Worm (Caenorhabditis elegans) whole organism, mixed stage, embryonic: ENCODE data around the gene T16D1.1.

Source experiments
- M03D4.4 ChIP-seq: sonication (generic microtip); optimal IDR thresholded peaks from 2 replicates; lab custom pipeline; 2017; ENCODE audit warnings: mild to moderate bottlenecking, missing genetic modification characterization, missing compliant biosample characterization
- bed-3 ChIP-seq: fragments of 200-800 bp; sonication (Bioruptor generic); optimal IDR thresholded peaks from 3 replicates; lab custom pipeline; 2018; ENCODE audit warnings: mild to moderate bottlenecking, missing genetic modification characterization, moderate library complexity, missing compliant biosample characterization
- blmp-1 ChIP-seq: fragments of 150-350 bp; optimal IDR thresholded peaks from 2 replicates; lab custom pipeline; 2014; ENCODE audit warnings: missing biosample characterization, missing genetic modification characterization
- ceh-39 ChIP-seq: fragments of 150-350 bp; optimal IDR thresholded peaks from 2 replicates; lab custom pipeline; 2014; ENCODE audit warnings: missing biosample characterization, missing genetic modification characterization
- ceh-43 ChIP-seq: fragments of 200-800 bp; sonication (Bioruptor generic); optimal IDR thresholded peaks from 2 replicates; lab custom pipeline; 2018; ENCODE audit warnings: mild to moderate bottlenecking, missing genetic modification characterization, moderate library complexity, missing compliant biosample characterization
- ceh-83 ChIP-seq: fragments of 200-800 bp; sonication (Bioruptor generic); optimal IDR thresholded peaks from 2 replicates; lab custom pipeline; 2018; ENCODE audit warnings: mild to moderate bottlenecking, missing genetic modification characterization, missing compliant biosample characterization
- ces-1 ChIP-seq: fragments of 150-350 bp; optimal IDR thresholded peaks from 2 replicates; lab custom pipeline; 2014; ENCODE audit warnings: missing biosample characterization, missing genetic modification reagents, missing genetic modification characterization
- cnd-1 ChIP-seq: fragments of 200-800 bp; sonication (Bioruptor generic); optimal IDR thresholded peaks from 2 replicates; lab custom pipeline; 2018; ENCODE audit warnings: mild to moderate bottlenecking, missing genetic modification characterization, missing compliant biosample characterization
- drap-1 ChIP-seq: fragments of 200-800 bp; sonication (Bioruptor generic); optimal IDR thresholded peaks from 3 replicates; lab custom pipeline; 2018; ENCODE audit warnings: mild to moderate bottlenecking, missing genetic modification characterization, missing compliant biosample characterization
- elt-1 ChIP-seq: sonication (generic microtip); optimal IDR thresholded peaks from 2 replicates; lab custom pipeline; 2017; ENCODE audit warnings: missing genetic modification characterization, mild to moderate bottlenecking, missing compliant biosample characterization, antibody characterized with exemption, moderate library complexity, borderline replicate concordance; ENCODE audit not compliant: insufficient read depth
- elt-3 ChIP-seq: fragments of 150-350 bp; optimal IDR thresholded peaks from 2 replicates; lab custom pipeline; 2014; ENCODE audit warnings: missing biosample characterization, missing genetic modification characterization
- flh-1 ChIP-seq: fragments of 200-800 bp; sonication (Bioruptor generic); optimal IDR thresholded peaks from 2 replicates; lab custom pipeline; 2018; ENCODE audit warnings: mild to moderate bottlenecking, missing genetic modification characterization, moderate library complexity, missing compliant biosample characterization
- ham-2 ChIP-seq: fragments of 200-800 bp; sonication (Bioruptor generic); optimal IDR thresholded peaks from 2 replicates; lab custom pipeline; 2018; ENCODE audit warnings: mild to moderate bottlenecking, missing genetic modification characterization, missing compliant biosample characterization
- hlh-1 ChIP-seq: fragments of 150-350 bp; optimal IDR thresholded peaks from 2 replicates; lab custom pipeline; 2014; ENCODE audit warnings: missing biosample characterization, missing genetic modification reagents, missing genetic modification characterization
- lin-13 ChIP-seq: fragments of 150-350 bp; optimal IDR thresholded peaks from 2 replicates; lab custom pipeline; 2014; ENCODE audit warnings: missing biosample characterization, missing genetic modification characterization
- lin-32 ChIP-seq: fragments of 200-800 bp; sonication (Bioruptor generic); optimal IDR thresholded peaks from 2 replicates; lab custom pipeline; 2018; ENCODE audit warnings: mild to moderate bottlenecking, missing genetic modification characterization, missing compliant biosample characterization
- lsy-2 ChIP-seq: fragments of 150-350 bp; optimal IDR thresholded peaks from 2 replicates; lab custom pipeline; 2014; ENCODE audit warnings: missing biosample characterization, missing genetic modification characterization
- mab-5 ChIP-seq: fragments of 150-350 bp; optimal IDR thresholded peaks from 2 replicates; lab custom pipeline; 2014; ENCODE audit warnings: missing biosample characterization, missing genetic modification characterization
- mep-1 ChIP-seq: fragments of 150-350 bp; optimal IDR thresholded peaks from 2 replicates; lab custom pipeline; 2017; ENCODE audit warnings: missing biosample characterization, missing genetic modification reagents, missing genetic modification characterization, inconsistent platforms
- mls-2 ChIP-seq: sonication (generic microtip); optimal IDR thresholded peaks from 2 replicates; lab custom pipeline; 2016; ENCODE audit warnings: mild to moderate bottlenecking, missing genetic modification characterization, moderate library complexity, missing compliant biosample characterization
- nhr-12 ChIP-seq: fragments of 150-350 bp; optimal IDR thresholded peaks from 2 replicates; lab custom pipeline; 2014; ENCODE audit warnings: missing biosample characterization, missing genetic modification characterization
- nhr-237 ChIP-seq: fragments of 150-350 bp; optimal IDR thresholded peaks from 2 replicates; lab custom pipeline; 2014; ENCODE audit warnings: missing biosample characterization, missing genetic modification characterization
- nhr-28 ChIP-seq: fragments of 150-350 bp; optimal IDR thresholded peaks from 2 replicates; lab custom pipeline; 2014; ENCODE audit warnings: missing biosample characterization, missing genetic modification characterization
- nhr-76 ChIP-seq: sonication (generic microtip); optimal IDR thresholded peaks from 2 replicates; lab custom pipeline; 2017; ENCODE audit warnings: missing biosample characterization, missing genetic modification characterization
- pha-4 ChIP-seq: fragments of 150-350 bp; optimal IDR thresholded peaks from 2 replicates; lab custom pipeline; 2018; ENCODE audit warnings: missing biosample characterization, missing genetic modification reagents, missing genetic modification characterization
- sem-2 ChIP-seq: fragments of 200-800 bp; sonication (Bioruptor generic); optimal IDR thresholded peaks from 2 replicates; lab custom pipeline; 2018; ENCODE audit warnings: mild to moderate bottlenecking, missing genetic modification characterization, missing compliant biosample characterization
- snpc-4 ChIP-seq: fragments of 150-350 bp; optimal IDR thresholded peaks from 2 replicates; lab custom pipeline; 2014; ENCODE audit warnings: missing biosample characterization, missing genetic modification characterization
- sptf-1 ChIP-seq: sonication (generic microtip); optimal IDR thresholded peaks from 2 replicates; lab custom pipeline; 2017; ENCODE audit warnings: mild to moderate bottlenecking, missing genetic modification characterization, moderate library complexity, missing compliant biosample characterization
- tbx-8 ChIP-seq: fragments of 200-800 bp; sonication (Bioruptor generic); optimal IDR thresholded peaks from 2 replicates; lab custom pipeline; 2018; ENCODE audit warnings: mild to moderate bottlenecking, missing genetic modification characterization, moderate library complexity, missing compliant biosample characterization
- unc-120 ChIP-seq: sonication (generic microtip); optimal IDR thresholded peaks from 2 replicates; lab custom pipeline; 2017; ENCODE audit warnings: missing genetic modification characterization, missing compliant biosample characterization; ENCODE audit not compliant: poor library complexity, severe bottlenecking
- unc-39 ChIP-seq: fragments of 150-350 bp; optimal IDR thresholded peaks from 2 replicates; lab custom pipeline; 2014; ENCODE audit warnings: missing biosample characterization, missing genetic modification characterization
- zip-8 ChIP-seq: fragments of 150-350 bp; optimal IDR thresholded peaks from 2 replicates; lab custom pipeline; 2014; ENCODE audit warnings: missing biosample characterization, missing genetic modification characterization
- ztf-11 ChIP-seq: fragments of 150-350 bp; optimal IDR thresholded peaks from 2 replicates; lab custom pipeline; 2014; ENCODE audit warnings: missing biosample characterization, missing genetic modification characterization

Gene T16D1.1

DNA sequence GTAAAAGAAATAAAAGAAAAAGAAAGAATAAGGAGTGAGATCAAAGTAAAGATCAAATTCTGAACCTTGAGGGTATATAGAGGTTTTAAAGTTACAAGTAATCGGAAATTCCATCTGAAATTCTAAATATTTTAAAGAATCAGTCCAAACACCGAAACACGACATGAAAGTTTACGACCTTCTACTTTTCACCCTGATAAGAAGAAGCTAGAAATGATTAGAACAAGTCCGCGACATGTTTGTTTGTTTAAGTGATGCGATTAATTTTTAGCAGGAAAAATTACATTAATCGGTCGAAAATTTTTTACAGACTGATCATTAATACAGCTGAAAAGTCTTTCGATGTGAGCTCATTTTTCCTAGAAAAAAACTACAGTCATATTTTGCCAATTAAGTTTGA, 23.2 kb upstream of the T16D1.1 start:
- no peak for TF ChIP-seq unc-39 (tag; lab: Kevin White, UChicago)

DNA sequence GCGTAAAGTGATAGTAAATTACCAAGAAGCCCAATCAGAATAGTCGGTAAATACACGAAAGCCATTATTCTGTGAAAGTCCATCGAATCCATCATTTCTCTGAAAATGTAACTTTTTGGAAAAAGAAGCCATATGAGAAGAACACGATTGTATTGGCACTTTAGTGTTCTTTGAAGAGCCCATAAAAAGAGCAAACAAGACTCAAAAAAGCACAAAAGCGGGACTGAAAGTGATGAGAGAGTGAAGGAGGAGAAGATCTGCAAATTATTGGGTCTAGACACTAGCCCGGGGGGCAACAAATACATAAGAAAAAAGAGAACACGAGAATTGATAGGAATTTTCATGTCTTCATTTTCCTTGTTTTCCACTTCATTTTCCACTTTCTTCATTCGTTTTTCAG, 14.0 kb upstream of the T16D1.1 start, which contains the start of gene frpr-4:
frpr-4 (minus strand) TSS at position 101 of the 400 bp plus-strand sequence.
- TF ChIP-seq bed-3 (GFP tag; lab: Kevin White, UChicago), result no peak
- no peak for TF ChIP-seq unc-39 (tag; lab: Kevin White, UChicago)
- TF ChIP-seq cnd-1 (tag; lab: Kevin White, UChicago), result no peak
- no peak for TF ChIP-seq sem-2 (GFP tag; lab: Kevin White, UChicago)
- no peak for TF ChIP-seq ceh-39 (tag; lab: Kevin White, UChicago)
- no peak for TF ChIP-seq mls-2
- TF ChIP-seq elt-3, result no peak
- no peak for TF ChIP-seq blmp-1 (tag; lab: Kevin White, UChicago)
- no peak for TF ChIP-seq M03D4.4 (tag; lab: Kevin White, UChicago)
- TF ChIP-seq unc-120 (tag; lab: Kevin White, UChicago), result no peak
- TF ChIP-seq snpc-4 (tag; lab: Kevin White, UChicago), result no peak
- no peak for TF ChIP-seq elt-1 (tag; lab: Kevin White, UChicago)
- no peak for TF ChIP-seq ham-2
- no peak for TF ChIP-seq ces-1 (GFP tag; lab: Kevin White, UChicago)
- no peak for TF ChIP-seq sptf-1 (tag; lab: Kevin White, UChicago)
- TF ChIP-seq ceh-43 (GFP tag; lab: Kevin White, UChicago), result no peak
- no peak for TF ChIP-seq mep-1 (tag; lab: Kevin White, UChicago)
- TF ChIP-seq ztf-11 (tag; lab: Kevin White, UChicago), result no peak
- TF ChIP-seq lin-32, result no peak

DNA sequence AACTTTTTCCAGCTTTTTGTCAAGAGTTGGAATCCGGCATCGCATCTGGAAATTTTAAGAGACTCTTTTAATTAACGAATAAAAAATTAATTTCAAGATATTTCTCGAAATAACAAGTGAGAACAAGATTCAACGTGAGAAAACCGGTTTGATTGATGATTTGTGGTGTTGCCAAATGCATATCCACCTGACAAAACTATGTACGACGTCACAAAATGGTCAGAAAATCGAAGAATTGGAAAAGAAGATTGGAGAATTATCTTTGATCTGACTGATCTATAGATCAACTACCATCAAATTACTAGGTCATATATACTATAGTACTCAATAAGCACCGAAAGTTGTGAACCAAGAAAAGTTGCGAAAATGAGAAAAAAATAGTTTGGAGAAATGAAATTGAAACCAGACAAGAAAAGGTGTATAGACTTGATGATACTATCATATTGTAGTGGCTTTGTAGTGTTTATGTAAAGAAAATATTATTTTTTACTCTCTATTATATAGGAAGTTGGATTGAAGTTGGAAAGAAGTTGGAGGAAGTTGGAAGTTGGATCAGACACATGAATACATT, 5.4 kb upstream of the T16D1.1 start, which contains the start of gene ptr-6:
ptr-6 (minus strand) TSS at position 47 of the 571 bp plus-strand sequence.
- TF ChIP-seq drap-1 (GFP tag; lab: Kevin White, UChicago) (no peak), elt-3 (no peak), flh-1 (GFP tag; lab: Kevin White, UChicago) (no peak), hlh-1 (no peak), mab-5 (no peak), ceh-43 (GFP tag; lab: Kevin White, UChicago) (no peak), zip-8 (tag; lab: Kevin White, UChicago) (no peak), lsy-2 (no peak), ztf-11 (tag; lab: Kevin White, UChicago) (no peak), ces-1 (GFP tag; lab: Kevin White, UChicago) (no peak), elt-1 (tag; lab: Kevin White, UChicago) (no peak), blmp-1 (tag; lab: Kevin White, UChicago) (no peak), nhr-76 (tag; lab: Kevin White, UChicago) (no peak), tbx-8 (GFP tag; lab: Kevin White, UChicago) (no peak), M03D4.4 (tag; lab: Kevin White, UChicago) (no peak)

- TF ChIP-seq lsy-2 (no peak), pha-4 (no peak), elt-3 (no peak), tbx-8 (GFP tag; lab: Kevin White, UChicago) (no peak), nhr-28 (tag; lab: Kevin White, UChicago) (no peak), sem-2 (GFP tag; lab: Kevin White, UChicago) (no peak), bed-3 (GFP tag; lab: Kevin White, UChicago) (no peak), mab-5 (no peak), ceh-39 (tag; lab: Kevin White, UChicago) (no peak), ztf-11 (tag; lab: Kevin White, UChicago) (no peak), ceh-43 (GFP tag; lab: Kevin White, UChicago) (no peak), drap-1 (GFP tag; lab: Kevin White, UChicago) (no peak), hlh-1 (no peak), ceh-83 (GFP tag; lab: Kevin White, UChicago) (no peak), lin-13 (tag; lab: Kevin White, UChicago) (no peak), snpc-4 (tag; lab: Kevin White, UChicago) (no peak), blmp-1 (tag; lab: Kevin White, UChicago) (no peak), nhr-237 (tag; lab: Kevin White, UChicago) (no peak), nhr-12 (no peak)
These were observed 3.1 kb downstream of the T16D1.1 start, which contains the start of gene pho-4 for ce11 chrII:5238366-5238765. pho-4 (minus strand) TSS chrII:5238466.
